ENCODE assay signal across 2 fruit fly cellular contexts in the genomic region with DNA sequence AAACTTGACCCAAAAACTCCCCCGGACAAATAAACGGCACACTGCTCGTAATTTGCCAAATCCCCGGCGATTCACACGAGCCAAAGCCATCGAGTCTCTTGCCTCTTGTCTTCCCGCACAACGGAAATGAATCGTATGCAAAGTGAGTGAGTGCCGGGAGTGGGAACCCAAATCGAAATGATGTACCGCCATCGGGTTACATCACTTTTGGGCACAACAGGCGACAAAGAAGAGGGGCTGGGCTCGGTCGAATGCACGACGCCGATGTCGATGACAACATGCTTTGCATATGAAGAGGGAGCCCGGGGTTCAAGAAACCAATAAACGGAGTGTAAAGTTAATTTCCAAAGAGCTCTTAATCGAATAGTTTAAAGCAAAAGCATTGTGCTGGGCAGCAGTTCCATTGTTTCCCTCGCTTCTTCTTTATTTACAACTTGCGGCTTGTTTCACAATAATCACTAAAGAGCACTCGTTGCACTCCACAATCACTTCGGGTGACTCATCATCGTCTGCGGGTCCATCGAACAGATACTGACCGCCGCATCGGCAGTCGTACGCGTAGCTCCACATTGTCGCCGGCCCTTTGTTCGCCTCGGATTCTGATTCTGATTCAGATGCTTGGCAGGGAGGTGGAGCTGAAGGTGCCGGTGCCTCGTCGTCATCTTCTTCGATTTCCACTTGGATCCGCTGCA.
TF ChIP-seq lines count a peak whose summit lies in the region.

No protein-coding gene starts in this region.

TF ChIP-seq in whole organism, embryonic, 481 proteins besides CTCF, POLR2A, EP300 and RAD21 (continued from another document and continues in another):
- TF ChIP-seq jing (GFP tag; optimal IDR thresholded peaks at IDR 0.05; lab: Kevin White, UChicago) (no peak), Gsc (GFP tag; IDR thresholded peaks at IDR 0.05; lab: Robert Waterston, UW) (no peak), Kr (GFP tag; optimal IDR thresholded peaks at IDR 0.05; lab: Kevin White, UChicago) (no peak), chn (GFP tag; optimal IDR thresholded peaks at IDR 0.05; lab: Kevin White, UChicago) (no peak), sens (GFP tag; lab: Kevin White, UChicago) (peak; percentile 23), CG31388 (GFP tag; optimal IDR thresholded peaks at IDR 0.05; lab: Kevin White, UChicago) (no peak), CG16813 (GFP tag; IDR thresholded peaks at IDR 0.05; lab: Robert Waterston, UW; ENCODE audit: partially characterized antibody) (no peak), tgo (GFP tag; IDR thresholded peaks at IDR 0.05; lab: Robert Waterston, UW) (no peak), ato (GFP tag; IDR thresholded peaks at IDR 0.05; lab: Robert Waterston, UW; ENCODE audit: partially characterized antibody) (no peak), CG11093 (GFP tag; IDR thresholded peaks at IDR 0.05; lab: Robert Waterston, UW) (no peak), bsh (GFP tag; optimal IDR thresholded peaks at IDR 0.05; lab: Kevin White, UChicago) (no peak), sr (GFP tag; IDR thresholded peaks at IDR 0.05; lab: Robert Waterston, UW) (no peak), CG15269 (tag; optimal IDR thresholded peaks at IDR 0.05; lab: Kevin White, UChicago) (no peak), zfh2 (GFP tag; optimal IDR thresholded peaks at IDR 0.05; lab: Kevin White, UChicago) (no peak), MTF-1 (GFP tag; optimal IDR thresholded peaks at IDR 0.05; lab: Kevin White, UChicago; ENCODE audit: borderline replicate concordance) (no peak), CG7357 (GFP tag; IDR thresholded peaks at IDR 0.05; lab: Robert Waterston, UW) (no peak), trh (GFP tag; optimal IDR thresholded peaks at IDR 0.05; lab: Kevin White, UChicago) (no peak), ssp (GFP tag; IDR thresholded peaks at IDR 0.05; lab: Robert Waterston, UW) (0 out of 2 replicates have a peak, but pooled peaks have one; percentile 11), NC2β (GFP tag; optimal IDR thresholded peaks at IDR 0.05; lab: Kevin White, UChicago) (no peak), Lhr (GFP tag; optimal IDR thresholded peaks at IDR 0.05; lab: Kevin White, UChicago) (no peak), pfk (GFP tag; optimal IDR thresholded peaks at IDR 0.05; lab: Kevin White, UChicago) (no peak), pho (GFP tag; optimal IDR thresholded peaks at IDR 0.05; lab: Kevin White, UChicago) (no peak), aop (GFP tag; IDR thresholded peaks at IDR 0.05; lab: Robert Waterston, UW) (no peak), tna (GFP tag; IDR thresholded peaks at IDR 0.05; lab: Robert Waterston, UW; ENCODE audit: partially characterized antibody) (no peak), mld (GFP tag; IDR thresholded peaks at IDR 0.05; lab: Robert Waterston, UW; ENCODE audit: partially characterized antibody) (0 out of 3 replicates have a peak, but pooled peaks have one; percentile 17), az2 (GFP tag; optimal IDR thresholded peaks at IDR 0.05; lab: Kevin White, UChicago) (no peak), CG14860 (GFP tag; IDR thresholded peaks at IDR 0.05; lab: Robert Waterston, UW; ENCODE audit: partially characterized antibody) (0 out of 3 replicates have a peak, but pooled peaks have one; percentile 19), CG18262 (tag; optimal IDR thresholded peaks at IDR 0.05; lab: Kevin White, UChicago) (no peak), Bdp1 (GFP tag; optimal IDR thresholded peaks at IDR 0.05; lab: Kevin White, UChicago) (no peak), NK7.1 (GFP tag; optimal IDR thresholded peaks at IDR 0.05; lab: Kevin White, UChicago) (no peak), exex (tag; optimal IDR thresholded peaks at IDR 0.05; lab: Kevin White, UChicago) (no peak), chm (GFP tag; IDR thresholded peaks at IDR 0.05; lab: Robert Waterston, UW) (0 out of 2 replicates have a peak, but pooled peaks have one; percentile 9), CG7963 (GFP tag; IDR thresholded peaks at IDR 0.05; lab: Robert Waterston, UW; ENCODE audit: partially characterized antibody) (no peak), sug (tag; optimal IDR thresholded peaks at IDR 0.05; lab: Kevin White, UChicago) (no peak), mirr (GFP tag; optimal IDR thresholded peaks at IDR 0.05; lab: Kevin White, UChicago) (no peak), CG12391 (tag; optimal IDR thresholded peaks at IDR 0.05; lab: Kevin White, UChicago) (no peak), MBD-R2 (GFP tag; IDR thresholded peaks at IDR 0.05; lab: Robert Waterston, UW) (no peak), CG3726 (GFP tag; IDR thresholded peaks at IDR 0.05; lab: Robert Waterston, UW) (0 out of 3 replicates have a peak, but pooled peaks have one; percentile 19), Med (GFP tag; lab: Kevin White, UChicago) (no peak), CG32767 (GFP tag; IDR thresholded peaks at IDR 0.05; lab: Robert Waterston, UW) (no peak), Eip74EF (GFP tag; optimal IDR thresholded peaks at IDR 0.05; lab: Kevin White, UChicago) (no peak), Opbp (GFP tag; IDR thresholded peaks at IDR 0.05; lab: Robert Waterston, UW; ENCODE audit: partially characterized antibody) (no peak), run (tag; optimal IDR thresholded peaks at IDR 0.05; lab: Kevin White, UChicago) (no peak), twi (tag; optimal IDR thresholded peaks at IDR 0.05; lab: Kevin White, UChicago) (no peak), seq (GFP tag; IDR thresholded peaks at IDR 0.05; lab: Robert Waterston, UW) (no peak), nom (GFP tag; optimal IDR thresholded peaks at IDR 0.05; lab: Kevin White, UChicago) (peak; percentile 95), CG6689 (GFP tag; IDR thresholded peaks at IDR 0.05; lab: Robert Waterston, UW) (no peak), Drgx (GFP tag; IDR thresholded peaks at IDR 0.05; lab: Robert Waterston, UW) (no peak), Atf3 (GFP tag; optimal IDR thresholded peaks at IDR 0.05; lab: Kevin White, UChicago) (no peak), CG11247 (GFP tag; IDR thresholded peaks at IDR 0.05; lab: Robert Waterston, UW) (no peak), lbe (GFP tag; optimal IDR thresholded peaks at IDR 0.05; lab: Kevin White, UChicago) (no peak), pan (optimal IDR thresholded peaks at IDR 0.05; lab: Kevin White, UChicago) (no peak), pan (GFP tag; optimal IDR thresholded peaks at IDR 0.05 in 1 of 2, IDR thresholded peaks at IDR 0.05 in 1 of 2) (no peak), CG6765 (GFP tag; optimal IDR thresholded peaks at IDR 0.05; lab: Kevin White, UChicago) (no peak), kah (GFP tag; optimal IDR thresholded peaks at IDR 0.05; lab: Kevin White, UChicago) (no peak), psq (GFP tag; optimal IDR thresholded peaks at IDR 0.05; lab: Kevin White, UChicago) (no peak), CG13424 (tag; optimal IDR thresholded peaks at IDR 0.05; lab: Kevin White, UChicago) (no peak), bbx (GFP tag; IDR thresholded peaks at IDR 0.05; lab: Robert Waterston, UW; ENCODE audit: partially characterized antibody) (no peak), oc (tag; optimal IDR thresholded peaks at IDR 0.05; lab: Kevin White, UChicago) (no peak), Pdp1 (GFP tag; optimal IDR thresholded peaks at IDR 0.05; lab: Kevin White, UChicago) (peak in 1 of 2 experiments; percentile 69), pum (GFP tag; optimal IDR thresholded peaks at IDR 0.05; lab: Kevin White, UChicago) (no peak), nerfin-2 (GFP tag; IDR thresholded peaks at IDR 0.05; lab: Robert Waterston, UW; ENCODE audit: partially characterized antibody) (no peak)

TF ChIP-seq in whole organism, prepupa, 60 proteins besides CTCF, POLR2A, EP300 and RAD21 (continued from another document):
- TF ChIP-seq CG10669 (GFP tag; optimal IDR thresholded peaks at IDR 0.05; lab: Kevin White, UChicago), result peak; percentile 25
- TF ChIP-seq CG31627 (GFP tag; optimal IDR thresholded peaks at IDR 0.05; lab: Kevin White, UChicago), result no peak
- TF ChIP-seq salr (GFP tag; optimal IDR thresholded peaks at IDR 0.05; lab: Kevin White, UChicago), result no peak
- no peak for TF ChIP-seq CG3032 (tag; optimal IDR thresholded peaks at IDR 0.05; lab: Kevin White, UChicago)
- TF ChIP-seq Eip75B (GFP tag; optimal IDR thresholded peaks at IDR 0.05; lab: Kevin White, UChicago), result peak; percentile 19
- peak; percentile 15; the same call in 1 of the 3 replicates for TF ChIP-seq CG6163 (GFP tag; IDR thresholded peaks at IDR 0.05; lab: Robert Waterston, UW)
- TF ChIP-seq ss (GFP tag; optimal IDR thresholded peaks at IDR 0.05; lab: Kevin White, UChicago), result peak; percentile 85 to 86
- TF ChIP-seq CG6276 (GFP tag; optimal IDR thresholded peaks at IDR 0.05; lab: Kevin White, UChicago), result peak; percentile 67
- no peak for TF ChIP-seq CG32006 (GFP tag; optimal IDR thresholded peaks at IDR 0.05; lab: Kevin White, UChicago)
- peak; percentile 26; the same call in 1 of the 2 replicates for TF ChIP-seq CG15336 (GFP tag; IDR thresholded peaks at IDR 0.05; lab: Robert Waterston, UW)
- TF ChIP-seq CG8632 (GFP tag; optimal IDR thresholded peaks at IDR 0.05; lab: Kevin White, UChicago), result no peak
- TF ChIP-seq Smox (GFP tag; optimal IDR thresholded peaks at IDR 0.05; lab: Kevin White, UChicago), result no peak
- TF ChIP-seq CG3919 (GFP tag; optimal IDR thresholded peaks at IDR 0.05; lab: Kevin White, UChicago), result peak; percentile 28
- TF ChIP-seq Blimp-1 (GFP tag; optimal IDR thresholded peaks at IDR 0.05; lab: Kevin White, UChicago), result no peak
- no peak for TF ChIP-seq topi (GFP tag; optimal IDR thresholded peaks at IDR 0.05; lab: Kevin White, UChicago)
- peak; percentile 85 for TF ChIP-seq Sox14 (GFP tag; optimal IDR thresholded peaks at IDR 0.05; lab: Kevin White, UChicago)
- no peak for TF ChIP-seq Sox15 (GFP tag; optimal IDR thresholded peaks at IDR 0.05; lab: Kevin White, UChicago)
- TF ChIP-seq Met (GFP tag; optimal IDR thresholded peaks at IDR 0.05; lab: Kevin White, UChicago), result no peak
- TF ChIP-seq OdsH (GFP tag; optimal IDR thresholded peaks at IDR 0.05; lab: Kevin White, UChicago), result no peak
- TF ChIP-seq Lpt (GFP tag; optimal IDR thresholded peaks at IDR 0.05; lab: Kevin White, UChicago), result no peak
- TF ChIP-seq CG4318 (GFP tag; optimal IDR thresholded peaks at IDR 0.05; lab: Kevin White, UChicago), result no peak
- TF ChIP-seq pdm3 (GFP tag; optimal IDR thresholded peaks at IDR 0.05; lab: Kevin White, UChicago), result no peak
- peak; percentile 70 for TF ChIP-seq Eip78C (GFP tag; lab: Kevin White, UChicago)
- no peak for TF ChIP-seq Gug (GFP tag; IDR thresholded peaks at IDR 0.05; lab: Robert Waterston, UW)
- peak; percentile 65 for TF ChIP-seq CG6808 (GFP tag; optimal IDR thresholded peaks at IDR 0.05; lab: Kevin White, UChicago)
- TF ChIP-seq eg (GFP tag; IDR thresholded peaks at IDR 0.05; lab: Robert Waterston, UW), result no peak
- TF ChIP-seq Hr4 (GFP tag; optimal IDR thresholded peaks at IDR 0.05; lab: Kevin White, UChicago), result no peak
- TF ChIP-seq Sox102F (GFP tag; optimal IDR thresholded peaks at IDR 0.05; lab: Kevin White, UChicago), result no peak
- TF ChIP-seq CG6792 (GFP tag; optimal IDR thresholded peaks at IDR 0.05; lab: Kevin White, UChicago), result no peak
- TF ChIP-seq CG8319 (GFP tag; optimal IDR thresholded peaks at IDR 0.05; lab: Kevin White, UChicago), result no peak
- 0 out of 3 replicates have a peak, but pooled peaks have one; percentile 25 for TF ChIP-seq CG8119 (GFP tag; IDR thresholded peaks at IDR 0.05; lab: Robert Waterston, UW)
- no peak for TF ChIP-seq CG34406 (GFP tag; optimal IDR thresholded peaks at IDR 0.05; lab: Kevin White, UChicago)
- TF ChIP-seq CG6854 (GFP tag; optimal IDR thresholded peaks at IDR 0.05; lab: Kevin White, UChicago), result peak; percentile 46
- no peak for TF ChIP-seq CG7368 (GFP tag; optimal IDR thresholded peaks at IDR 0.05; lab: Kevin White, UChicago)
- TF ChIP-seq cyc (GFP tag; optimal IDR thresholded peaks at IDR 0.05; lab: Kevin White, UChicago), result no peak
- TF ChIP-seq CG11902 (GFP tag; optimal IDR thresholded peaks at IDR 0.05; lab: Kevin White, UChicago), result no peak
- TF ChIP-seq lz (GFP tag; optimal IDR thresholded peaks at IDR 0.05; lab: Kevin White, UChicago), result no peak
- no peak for TF ChIP-seq svp (GFP tag; lab: Kevin White, UChicago)
TF ChIP-seq in whole organism, prepupa: peak in this region for 19.
